Fruit fly (Drosophila melanogaster) whole organism, embryonic: Measurements from ENCODE around the gene CG34342.
A peak's percentile ranks its signal among the peaks of the same experiment; 100 is the strongest.

Source experiments
- Bdp1 ChIP-seq: fragments of 200-800 bp; sonication (Bioruptor generic); optimal IDR thresholded peaks from 3 replicates; lab custom pipeline; 2016; ENCODE audit warnings: missing biosample characterization, missing genetic modification characterization
- Bgb ChIP-seq: fragments of 200-800 bp; sonication (Bioruptor generic); IDR thresholded peaks from 2 replicates; pipeline ENCODE4 v1.3.6; 2022; ENCODE audit warnings: missing biosample characterization, missing genetic modification characterization; ENCODE audit not compliant: partially characterized antibody
- Blimp-1 ChIP-seq: fragments of 200-800 bp; sonication (Bioruptor generic); optimal IDR thresholded peaks from 3 replicates; lab custom pipeline; 2018; ENCODE audit warnings: missing biosample characterization, missing genetic modification characterization, mild to moderate bottlenecking, moderate library complexity, missing genetic modification reagents
- CG11247 ChIP-seq: fragments of 200-800 bp; sonication (Bioruptor generic); IDR thresholded peaks from 2 replicates; pipeline ENCODE4 v1.3.6; 2022; ENCODE audit warnings: missing biosample characterization, missing genetic modification characterization
- CG11456 ChIP-seq: fragments of 200-800 bp; sonication (Bioruptor generic); IDR thresholded peaks from 3 replicates; pipeline ENCODE4 v1.3.6; 2022; ENCODE audit warnings: missing biosample characterization, missing genetic modification characterization
- CG12219 ChIP-seq: fragments of 200-800 bp; sonication (Bioruptor generic); optimal IDR thresholded peaks from 3 replicates; lab custom pipeline; 2018; ENCODE audit warnings: missing biosample characterization, mild to moderate bottlenecking, missing genetic modification characterization
- CG12769 ChIP-seq: fragments of 200-800 bp; sonication (Bioruptor generic); optimal IDR thresholded peaks from 2 replicates; lab custom pipeline; 2019; ENCODE audit warnings: missing biosample characterization, mild to moderate bottlenecking, missing genetic modification characterization, moderate library complexity
- CG13894 ChIP-seq: fragments of 200-800 bp; sonication (Bioruptor generic); optimal IDR thresholded peaks from 3 replicates; lab custom pipeline; 2018; ENCODE audit warnings: missing biosample characterization, mild to moderate bottlenecking, missing genetic modification characterization, moderate library complexity
- CG14965 ChIP-seq: fragments of 200-800 bp; sonication (Bioruptor generic); optimal IDR thresholded peaks from 2 replicates; lab custom pipeline; 2016; ENCODE audit warnings: missing biosample characterization, missing genetic modification characterization, borderline replicate concordance
- CG15269 ChIP-seq: fragments of 200-800 bp; sonication (Bioruptor generic); optimal IDR thresholded peaks from 2 replicates; lab custom pipeline; 2018; ENCODE audit warnings: missing biosample characterization, mild to moderate bottlenecking, missing genetic modification characterization, moderate library complexity
- CG17829 ChIP-seq: fragments of 200-800 bp; optimal IDR thresholded peaks from 2 replicates; lab custom pipeline; 2019; ENCODE audit warnings: missing biosample characterization, mild to moderate bottlenecking, missing genetic modification characterization, moderate library complexity
- CG3726 ChIP-seq: fragments of 200-800 bp; sonication (Bioruptor generic); IDR thresholded peaks from 3 replicates; pipeline ENCODE4, ENCODE4 v1.3.6; 2022; ENCODE audit warnings: missing biosample characterization, missing genetic modification characterization
- CG4360 ChIP-seq: fragments of 200-800 bp; sonication (Bioruptor generic); IDR thresholded peaks from 2 replicates; pipeline ENCODE4 v1.3.6; 2022; ENCODE audit warnings: missing biosample characterization, missing genetic modification characterization
- CG6272 ChIP-seq: fragments of 200-800 bp; sonication (Bioruptor generic); IDR thresholded peaks from 2 replicates; pipeline ENCODE4 v1.3.6; 2022; ENCODE audit warnings: missing biosample characterization, missing genetic modification characterization
- CG7963 ChIP-seq: fragments of 200-800 bp; sonication (Bioruptor generic); IDR thresholded peaks from 3 replicates; pipeline ENCODE4 v1.3.6; 2022; ENCODE audit warnings: missing biosample characterization, missing genetic modification characterization; ENCODE audit not compliant: partially characterized antibody
- CG8281 ChIP-seq: fragments of 200-800 bp; sonication (Bioruptor generic); optimal IDR thresholded peaks from 2 replicates; lab custom pipeline; 2018; ENCODE audit warnings: missing biosample characterization, mild to moderate bottlenecking, missing genetic modification characterization, moderate library complexity
- CkIIα-i1 ChIP-seq: fragments of 200-800 bp; sonication (Bioruptor generic); IDR thresholded peaks from 2 replicates; pipeline ENCODE4 v1.3.6; 2022; ENCODE audit warnings: missing biosample characterization, missing genetic modification characterization
- Dbx ChIP-seq: fragments of 200-800 bp; sonication (Bioruptor generic); IDR thresholded peaks from 3 replicates; pipeline ENCODE4 v1.3.6; 2022; ENCODE audit warnings: missing biosample characterization, missing genetic modification characterization
- Doc3 ChIP-seq: fragments of 200-800 bp; sonication (Bioruptor generic); IDR thresholded peaks from 3 replicates; pipeline ENCODE4 v1.3.6; 2022; ENCODE audit warnings: missing biosample characterization, missing genetic modification characterization; ENCODE audit not compliant: partially characterized antibody
- Ets65A ChIP-seq: fragments of 200-800 bp; sonication (Bioruptor generic); peaks from one replicate; lab custom pipeline; 2016; ENCODE audit warnings: missing biosample characterization, missing genetic modification characterization
- HLH3B ChIP-seq: fragments of 200-800 bp; sonication (Bioruptor generic); IDR thresholded peaks from 2 replicates; pipeline ENCODE4 v1.3.6; 2022; ENCODE audit warnings: missing biosample characterization, missing genetic modification characterization
- Hr39 ChIP-seq: fragments of >200 bp; optimal IDR thresholded peaks from 2 replicates; lab custom pipeline; 2017
- Med ChIP-seq: fragments of 200-800 bp; sonication (Bioruptor generic); peaks from one replicate; lab custom pipeline; 2016; ENCODE audit warnings: missing biosample characterization, missing genetic modification characterization, mild to moderate bottlenecking, inconsistent platforms, moderate library complexity
- NC2α ChIP-seq: fragments of 200-800 bp; sonication (Bioruptor generic); optimal IDR thresholded peaks from 2 replicates; lab custom pipeline; 2016; ENCODE audit warnings: missing biosample characterization, missing genetic modification characterization
- NK7.1 ChIP-seq: fragments of 200-800 bp; sonication (Bioruptor generic); optimal IDR thresholded peaks from 3 replicates; lab custom pipeline; 2016; ENCODE audit warnings: missing biosample characterization, missing genetic modification characterization
- Pdp1 ChIP-seq, 2 experiments: fragments of 200-800 bp; sonication (Bioruptor generic); optimal IDR thresholded peaks; 3 replicates each; lab custom pipeline; 2016; ENCODE audit warnings: missing biosample characterization in 2 of 2, missing genetic modification characterization in 2 of 2, mild to moderate bottlenecking in 1 of 2, moderate library complexity in 1 of 2
- Taf1 ChIP-seq: fragments of 200-800 bp; sonication (Bioruptor generic); IDR thresholded peaks from 2 replicates; pipeline ENCODE4 v1.3.6; 2022; ENCODE audit warnings: missing biosample characterization, missing genetic modification characterization
- abd-A ChIP-seq: fragments of 200-800 bp; sonication (Bioruptor generic); optimal IDR thresholded peaks from 3 replicates; lab custom pipeline; 2019; ENCODE audit warnings: missing biosample characterization, mild to moderate bottlenecking, missing genetic modification characterization, moderate library complexity
- btn ChIP-seq: fragments of 200-800 bp; sonication (Bioruptor generic); optimal IDR thresholded peaks from 2 replicates; lab custom pipeline; 2016; ENCODE audit warnings: missing biosample characterization, missing genetic modification characterization
- chinmo ChIP-seq: fragments of 200-800 bp; sonication (Bioruptor generic); IDR thresholded peaks from 4 replicates; pipeline ENCODE4 v1.3.6; 2022; ENCODE audit warnings: missing biosample characterization, missing genetic modification characterization; ENCODE audit not compliant: partially characterized antibody
- fd3F ChIP-seq: fragments of 200-800 bp; sonication (Bioruptor generic); optimal IDR thresholded peaks from 2 replicates; lab custom pipeline; 2018; ENCODE audit warnings: missing biosample characterization, mild to moderate bottlenecking, missing genetic modification characterization, moderate library complexity
- grn ChIP-seq: fragments of 200-800 bp; sonication (Bioruptor generic); optimal IDR thresholded peaks from 3 replicates; lab custom pipeline; 2017; ENCODE audit warnings: missing biosample characterization, missing genetic modification characterization
- gt ChIP-seq: fragments of 200-800 bp; sonication (Bioruptor generic); IDR thresholded peaks from 2 replicates; pipeline ENCODE4 v1.3.6; 2022; ENCODE audit warnings: missing biosample characterization, missing genetic modification characterization
- ken ChIP-seq: fragments of 200-800 bp; sonication (Bioruptor generic); IDR thresholded peaks from 3 replicates; pipeline ENCODE4 v1.3.6; 2022; ENCODE audit warnings: missing biosample characterization, missing genetic modification characterization
- knrl ChIP-seq: fragments of 200-800 bp; sonication (Bioruptor generic); IDR thresholded peaks from 3 replicates; pipeline ENCODE4 v1.3.6; 2022; ENCODE audit warnings: missing biosample characterization, missing genetic modification characterization; ENCODE audit not compliant: partially characterized antibody
- maf-S ChIP-seq: fragments of 200-800 bp; sonication (Bioruptor generic); optimal IDR thresholded peaks from 2 replicates; lab custom pipeline; 2016; ENCODE audit warnings: missing biosample characterization, missing genetic modification characterization
- odd ChIP-seq: fragments of 200-800 bp; sonication (Bioruptor generic); optimal IDR thresholded peaks from 2 replicates; lab custom pipeline; 2017; ENCODE audit warnings: missing biosample characterization, mild to moderate bottlenecking, missing genetic modification characterization
- onecut ChIP-seq: fragments of 200-800 bp; sonication (Bioruptor generic); IDR thresholded peaks from 2 replicates; pipeline ENCODE4 v1.3.6; 2022; ENCODE audit warnings: missing biosample characterization, missing genetic modification characterization
- rib ChIP-seq: fragments of 200-800 bp; sonication (Bioruptor generic); IDR thresholded peaks from 2 replicates; pipeline ENCODE4 v1.3.6; 2022; ENCODE audit warnings: missing biosample characterization, missing genetic modification characterization
- sens ChIP-seq: fragments of 200-800 bp; sonication (Bioruptor generic); peaks from one replicate; lab custom pipeline; 2016; ENCODE audit warnings: missing biosample characterization, missing genetic modification characterization
- sr ChIP-seq: fragments of 200-800 bp; sonication (Bioruptor generic); IDR thresholded peaks from 3 replicates; pipeline ENCODE4 v1.3.6; 2022; ENCODE audit warnings: missing biosample characterization, missing genetic modification characterization
- tgo ChIP-seq: fragments of 200-800 bp; sonication (Bioruptor generic); IDR thresholded peaks from 3 replicates; pipeline ENCODE4 v1.3.6; 2022; ENCODE audit warnings: missing biosample characterization, missing genetic modification characterization
- vnd ChIP-seq: fragments of 200-800 bp; sonication (Bioruptor generic); IDR thresholded peaks from 3 replicates; pipeline ENCODE4 v1.3.6; 2022; ENCODE audit warnings: missing biosample characterization, missing genetic modification characterization; ENCODE audit not compliant: partially characterized antibody

The CG34342 gene

DNA sequence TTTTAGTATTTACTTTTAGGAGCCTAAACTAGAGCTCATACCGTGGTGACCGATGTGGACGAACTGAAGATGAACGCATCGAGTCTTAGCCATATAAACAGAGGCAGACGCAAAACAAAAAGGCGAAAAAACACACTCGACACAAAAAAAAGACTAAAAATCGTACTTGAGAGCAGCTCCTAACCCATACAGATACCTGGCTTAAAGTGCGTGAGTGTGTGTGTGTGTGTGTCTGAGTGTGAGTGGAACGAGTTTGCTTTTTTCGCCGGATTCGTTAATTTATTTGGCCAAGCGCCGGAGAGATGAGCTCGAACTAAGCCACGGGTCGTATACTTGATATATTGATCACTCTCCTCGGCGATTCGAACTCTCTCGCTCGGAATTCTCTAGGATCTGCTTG is 40.4 kb upstream of the CG34342 start, which contains the start of gene frm (continued):
- TF ChIP-seq CkIIα-i1 (GFP tag; lab: Robert Waterston, UW) (no peak), HLH3B (GFP tag; lab: Robert Waterston, UW) (no peak)

DNA sequence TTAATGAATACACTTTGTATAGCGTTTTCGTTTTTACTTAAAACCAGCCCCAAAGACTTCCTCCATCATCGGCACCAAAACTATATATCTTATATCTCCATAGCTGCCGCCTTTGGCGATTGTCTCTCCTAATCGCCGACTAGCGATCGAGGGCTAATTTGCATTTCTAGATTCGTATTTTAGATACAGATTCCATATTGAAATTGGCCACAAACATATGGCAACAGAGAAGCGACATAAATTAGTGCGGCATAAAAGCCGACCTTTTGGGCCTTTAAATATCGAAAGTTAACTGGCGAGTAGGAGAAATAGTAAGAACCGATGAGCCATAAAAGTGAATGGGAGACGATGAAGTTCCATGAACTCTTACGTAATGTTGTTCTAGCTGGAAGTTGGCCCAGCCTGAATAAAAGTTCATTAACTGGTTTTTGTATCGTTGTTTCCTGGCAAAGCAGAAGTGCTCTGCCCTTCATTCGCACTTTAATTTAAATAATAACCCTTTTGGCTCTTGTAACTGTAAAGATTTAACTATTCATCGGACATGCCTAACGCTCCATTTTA is 37.9 kb upstream of the CG34342 start:
- TF ChIP-seq chinmo (GFP tag; lab: Robert Waterston, UW) (0 out of 4 replicates have a peak, but pooled peaks have one; percentile 22), CG12769 (tag; lab: Kevin White, UChicago) (peak; percentile 34), gt (GFP tag; lab: Robert Waterston, UW) (no peak), Ets65A (GFP tag; lab: Kevin White, UChicago) (peak; percentile 47), CG13894 (tag; lab: Kevin White, UChicago) (peak; percentile 91), CG14965 (no peak), Pdp1 (GFP tag; optimal IDR thresholded peaks at IDR 0.05; lab: Kevin White, UChicago) (peak in 1 of 2 experiments; percentile 67), CG11247 (GFP tag; lab: Robert Waterston, UW) (no peak), Med (peak; percentile 30), fd3F (GFP tag; lab: Kevin White, UChicago) (no peak), grn (GFP tag; lab: Kevin White, UChicago) (peak; percentile 68), Blimp-1 (peak; percentile 93), CG15269 (tag; lab: Kevin White, UChicago) (peak; percentile 31), abd-A (tag; lab: Kevin White, UChicago) (peak; percentile 50)

DNA sequence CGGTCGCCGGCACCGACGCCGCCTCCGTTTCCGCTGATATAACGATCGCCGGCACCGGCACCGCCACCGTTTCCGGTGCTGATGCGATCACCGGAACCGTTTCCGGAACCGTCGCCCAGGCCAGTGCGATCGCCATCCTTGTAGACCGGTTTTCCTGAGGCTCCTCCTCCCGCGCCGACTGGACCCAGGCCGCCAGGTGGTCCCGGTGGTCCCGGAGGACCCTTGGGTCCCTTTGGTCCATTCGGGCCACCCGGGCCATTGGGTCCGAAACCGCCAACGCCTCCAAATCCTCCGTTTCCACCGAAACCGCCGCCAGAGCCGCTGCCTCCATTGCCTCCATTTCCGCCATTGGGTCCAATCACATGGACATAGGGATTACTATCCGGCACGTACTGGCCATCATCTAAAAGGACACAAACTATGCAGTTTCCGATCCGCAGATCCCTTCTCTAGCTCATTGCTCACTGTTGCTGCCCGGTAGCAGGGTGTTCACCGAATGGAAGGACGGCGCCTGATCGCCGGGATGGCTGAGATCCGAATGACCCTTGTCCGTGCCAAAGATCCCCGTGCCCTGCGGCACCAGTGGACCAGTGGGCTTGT is 32.2 kb upstream of the CG34342 start:
- TF ChIP-seq CG6272 (no peak), Hr39 (lab: Kevin White, UChicago) (peak; percentile 16), tgo (GFP tag; lab: Robert Waterston, UW) (no peak), sens (peak; percentile 16), Dbx (GFP tag; lab: Robert Waterston, UW) (0 out of 3 replicates have a peak, but pooled peaks have one; percentile 32), odd (GFP tag; lab: Kevin White, UChicago) (no peak), CG7963 (no peak)

DNA sequence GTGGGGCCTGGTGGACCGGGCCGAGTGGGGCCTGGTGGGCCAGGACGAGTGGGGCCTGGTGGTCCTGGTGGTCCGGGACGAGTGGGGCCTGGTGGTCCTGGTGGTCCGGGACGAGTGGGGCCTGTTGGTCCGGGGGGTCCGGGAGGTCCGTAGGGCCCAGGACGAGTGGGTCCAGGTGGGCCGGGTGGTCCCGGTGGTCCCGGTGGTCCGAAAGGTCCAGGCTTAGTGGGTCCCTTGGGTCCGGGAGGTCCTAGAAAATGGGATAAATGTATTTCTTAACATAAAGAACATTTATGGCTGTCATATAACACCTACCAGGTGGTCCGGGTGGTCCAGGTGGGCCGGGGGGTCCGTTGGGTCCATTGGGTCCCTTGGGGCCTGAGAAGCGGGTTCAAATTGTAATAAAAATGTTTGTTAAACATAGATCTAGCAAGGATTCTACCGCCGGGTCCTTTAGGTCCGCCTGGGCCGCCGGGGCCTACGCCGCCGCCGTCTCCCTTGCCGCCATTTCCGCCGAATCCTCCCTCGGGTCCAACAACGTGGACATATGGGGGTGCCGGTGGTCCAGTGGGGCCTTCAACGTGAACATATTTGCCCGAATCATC is 30.1 kb upstream of the CG34342 start:
- no peak for TF ChIP-seq btn (GFP tag; lab: Kevin White, UChicago)
- peak; percentile 47 for TF ChIP-seq Med
- no peak for TF ChIP-seq Bdp1 (GFP tag; lab: Kevin White, UChicago)
- TF ChIP-seq NC2α (GFP tag; lab: Kevin White, UChicago) = no peak
- TF ChIP-seq NK7.1 (GFP tag; lab: Kevin White, UChicago) = no peak
- TF ChIP-seq CG8281 (tag; lab: Kevin White, UChicago) = no peak
- TF ChIP-seq maf-S (GFP tag; lab: Kevin White, UChicago) = no peak
- 0 out of 3 replicates have a peak, but pooled peaks have one; percentile 7 for TF ChIP-seq ken (GFP tag; lab: Robert Waterston, UW)
- peak; percentile 91 for TF ChIP-seq Hr39 (lab: Kevin White, UChicago)
- no peak for TF ChIP-seq Taf1 (GFP tag; lab: Robert Waterston, UW)
- TF ChIP-seq vnd (GFP tag; lab: Robert Waterston, UW) = 0 out of 3 replicates have a peak, but pooled peaks have one; percentile 18
- 0 out of 3 replicates have a peak, but pooled peaks have one; percentile 2 for TF ChIP-seq sr (GFP tag; lab: Robert Waterston, UW)
- TF ChIP-seq knrl (GFP tag; lab: Robert Waterston, UW) = 0 out of 3 replicates have a peak, but pooled peaks have one; percentile 20
- TF ChIP-seq CG17829 (tag; lab: Kevin White, UChicago) = no peak
- TF ChIP-seq onecut = no peak
- TF ChIP-seq Doc3 (GFP tag; lab: Robert Waterston, UW) = no peak
- no peak for TF ChIP-seq CG4360 (GFP tag; lab: Robert Waterston, UW)
- TF ChIP-seq CG12769 (tag; lab: Kevin White, UChicago) = peak; percentile 5
- TF ChIP-seq Ets65A (GFP tag; lab: Kevin White, UChicago) = peak; percentile 1
- TF ChIP-seq CG3726 = 0 out of 3 replicates have a peak, but pooled peaks have one; percentile 32
- TF ChIP-seq CG12219 = no peak
- TF ChIP-seq Bgb (GFP tag; lab: Robert Waterston, UW) = no peak
- peak; percentile 8; the same call in 1 of the 3 replicates for TF ChIP-seq CG11456
- no peak for TF ChIP-seq rib
